Worm (Caenorhabditis elegans) whole organism, L4 larva: ENCODE results near the gene nrfl-1.

Experiments used
- F10B5.3 ChIP-seq: sonication (generic microtip); optimal IDR thresholded peaks from 2 replicates; lab custom pipeline; 2016; ENCODE audit warnings: mild to moderate bottlenecking, missing genetic modification characterization, missing compliant biosample characterization
- F26F4.8 ChIP-seq: fragments of 200-800 bp; sonication (Bioruptor generic); conservative IDR thresholded peaks from 2 replicates; pipeline ENCODE4 v1.3.6; 2022; ENCODE audit warnings: missing genetic modification characterization, missing compliant biosample characterization
- R02D3.7 ChIP-seq: fragments of 150-350 bp; sonication (generic microtip); optimal IDR thresholded peaks from 3 replicates; lab custom pipeline; 2014; ENCODE audit warnings: missing biosample characterization, missing genetic modification characterization
- T26A8.4 ChIP-seq: fragments of 200-800 bp; sonication (Bioruptor generic); IDR thresholded peaks from 2 replicates; pipeline ENCODE4 v1.3.6; 2022; ENCODE audit warnings: missing genetic modification characterization, missing compliant biosample characterization
- Y48G9A.11 ChIP-seq: fragments of 200-800 bp; sonication (Bioruptor generic); IDR thresholded peaks from 2 replicates; pipeline ENCODE4 v1.3.6; 2022; ENCODE audit warnings: missing genetic modification reagents, missing genetic modification characterization, missing compliant biosample characterization
- ZK337.2 ChIP-seq: fragments of 200-800 bp; sonication (Bioruptor generic); IDR thresholded peaks from 2 replicates; pipeline ENCODE4 v1.3.6; 2022; ENCODE audit warnings: missing genetic modification reagents, missing genetic modification characterization, missing compliant biosample characterization
- aha-1 ChIP-seq: fragments of 150-350 bp; peaks from one replicate; lab custom pipeline; 2014; ENCODE audit warnings: missing biosample characterization, missing genetic modification characterization
- arid-1 ChIP-seq: fragments of 200-800 bp; sonication (Bioruptor generic); conservative IDR thresholded peaks from 2 replicates; pipeline ENCODE4 v1.3.6; 2022; ENCODE audit warnings: missing genetic modification reagents, missing genetic modification characterization, missing compliant biosample characterization
- ceh-20 ChIP-seq: fragments of 200-800 bp; sonication (Bioruptor generic); IDR thresholded peaks from 2 replicates; pipeline ENCODE4 v1.3.6; 2022; ENCODE audit warnings: missing genetic modification reagents, missing genetic modification characterization, missing compliant biosample characterization
- ceh-28 ChIP-seq: fragments of 150-350 bp; optimal IDR thresholded peaks from 2 replicates; lab custom pipeline; 2014; ENCODE audit warnings: missing biosample characterization, missing genetic modification reagents, missing genetic modification characterization
- ces-1 ChIP-seq: fragments of 150-350 bp; sonication (generic microtip); optimal IDR thresholded peaks from 4 replicates; lab custom pipeline; 2014; ENCODE audit warnings: missing biosample characterization, missing genetic modification reagents, missing genetic modification characterization
- cey-2 ChIP-seq: sonication (generic microtip); optimal IDR thresholded peaks from 3 replicates; lab custom pipeline; 2017; ENCODE audit warnings: missing genetic modification characterization, mild to moderate bottlenecking, missing compliant biosample characterization, antibody characterized with exemption, borderline replicate concordance; ENCODE audit not compliant: insufficient read depth
- ctbp-1 ChIP-seq: fragments of 200-800 bp; sonication (Bioruptor generic); IDR thresholded peaks from 2 replicates; pipeline ENCODE4 v1.3.6; 2022; ENCODE audit warnings: missing genetic modification reagents, missing genetic modification characterization, missing compliant biosample characterization
- daf-12 ChIP-seq: fragments of 150-350 bp; optimal IDR thresholded peaks from 2 replicates; lab custom pipeline; 2014; ENCODE audit warnings: missing biosample characterization, missing genetic modification reagents, missing genetic modification characterization
- daf-19 ChIP-seq: fragments of 200-800 bp; sonication (Bioruptor generic); conservative IDR thresholded peaks from 2 replicates; pipeline ENCODE4 v1.3.6; 2022; ENCODE audit warnings: missing genetic modification characterization, missing compliant biosample characterization
- daf-8 ChIP-seq: fragments of 200-800 bp; sonication (Bioruptor generic); IDR thresholded peaks from 2 replicates; pipeline ENCODE4 v1.3.6; 2022; ENCODE audit warnings: missing genetic modification characterization, missing compliant biosample characterization
- dmd-9 ChIP-seq: fragments of 200-800 bp; sonication (Bioruptor generic); IDR thresholded peaks from 2 replicates; pipeline ENCODE4 v1.3.6; 2022; ENCODE audit warnings: missing genetic modification reagents, missing genetic modification characterization, missing compliant biosample characterization
- dpl-1 ChIP-seq: fragments of 150-350 bp; optimal IDR thresholded peaks from 2 replicates; lab custom pipeline; 2014; ENCODE audit warnings: missing biosample characterization, missing genetic modification reagents, missing genetic modification characterization
- fos-1 ChIP-seq: fragments of 150-350 bp; optimal IDR thresholded peaks from 2 replicates; lab custom pipeline; 2014; ENCODE audit warnings: missing biosample characterization, missing genetic modification characterization
- gei-8 ChIP-seq: fragments of 200-800 bp; sonication (Bioruptor generic); optimal IDR thresholded peaks from 2 replicates; lab custom pipeline; 2018; ENCODE audit warnings: mild to moderate bottlenecking, missing genetic modification characterization, missing compliant biosample characterization
- hlh-11 ChIP-seq: fragments of 200-800 bp; sonication (Bioruptor generic); optimal IDR thresholded peaks from 2 replicates; lab custom pipeline; 2018; ENCODE audit warnings: mild to moderate bottlenecking, missing genetic modification characterization, missing compliant biosample characterization
- lin-13 ChIP-seq: fragments of 150-350 bp; optimal IDR thresholded peaks from 2 replicates; lab custom pipeline; 2014; ENCODE audit warnings: missing biosample characterization, missing genetic modification reagents, missing genetic modification characterization
- lin-38 ChIP-seq: fragments of 200-800 bp; sonication (Bioruptor generic); IDR thresholded peaks from 2 replicates; pipeline ENCODE4 v1.3.6; 2022; ENCODE audit warnings: missing genetic modification reagents, missing genetic modification characterization, missing compliant biosample characterization
- lin-39 ChIP-seq: fragments of 150-350 bp; optimal IDR thresholded peaks from 2 replicates; lab custom pipeline; 2014; ENCODE audit warnings: missing biosample characterization, missing genetic modification reagents, missing genetic modification characterization
- lsy-2 ChIP-seq, 2 experiments: fragments of 150-350 bp in 1 of 2; sonication (generic microtip) in 1 of 2; optimal IDR thresholded peaks; 2 replicates each; lab custom pipeline; 2014 to 2017; ENCODE audit warnings: missing biosample characterization in 2 of 2, missing genetic modification characterization in 2 of 2
- mdl-1 ChIP-seq, 2 experiments: fragments of 150-350 bp in 1 of 2; sonication (generic microtip) in 1 of 2; optimal IDR thresholded peaks; 2 replicates each; lab custom pipeline; 2014 to 2017; ENCODE audit warnings: missing biosample characterization in 2 of 2, missing genetic modification characterization in 2 of 2
- mep-1 ChIP-seq: fragments of 150-350 bp; sonication (generic microtip); optimal IDR thresholded peaks from 3 replicates; lab custom pipeline; 2014; ENCODE audit warnings: missing biosample characterization, missing genetic modification characterization
- nhr-10 ChIP-seq: fragments of 150-350 bp; optimal IDR thresholded peaks from 2 replicates; lab custom pipeline; 2014; ENCODE audit warnings: missing biosample characterization, missing genetic modification characterization
- nhr-11 ChIP-seq: fragments of 150-350 bp; optimal IDR thresholded peaks from 2 replicates; lab custom pipeline; 2014; ENCODE audit warnings: missing biosample characterization, missing genetic modification characterization
- nhr-6 ChIP-seq: fragments of 150-350 bp; optimal IDR thresholded peaks from 2 replicates; lab custom pipeline; 2014; ENCODE audit warnings: missing biosample characterization, missing genetic modification characterization
- pha-4 ChIP-seq, 2 experiments: fragments of 150-350 bp in 1 of 2; fragments of 200-800 bp in 1 of 2; sonication (Bioruptor generic) in 1 of 2; IDR thresholded peaks in 1 of 2; optimal IDR thresholded peaks in 1 of 2; 2 replicates each; pipeline versions ENCODE4 v1.3.6 to Lab custom; 2014 to 2022; ENCODE audit warnings: missing genetic modification characterization in 2 of 2, missing genetic modification reagents in 2 of 2, missing biosample characterization in 1 of 2, missing compliant biosample characterization in 1 of 2
- pqm-1 ChIP-seq: sonication (generic microtip); optimal IDR thresholded peaks from 2 replicates; lab custom pipeline; 2017; ENCODE audit warnings: missing biosample characterization, missing genetic modification characterization
- rbr-2 ChIP-seq: sonication (generic microtip); optimal IDR thresholded peaks from 2 replicates; lab custom pipeline; 2016; ENCODE audit warnings: missing genotype, missing genetic modification characterization, missing compliant biosample characterization
- saeg-2 ChIP-seq: fragments of 200-800 bp; sonication (Bioruptor generic); IDR thresholded peaks from 2 replicates; pipeline ENCODE4 v1.3.6; 2022; ENCODE audit warnings: missing genetic modification reagents, missing genetic modification characterization, missing compliant biosample characterization
- snpc-4 ChIP-seq: fragments of 150-350 bp; optimal IDR thresholded peaks from 2 replicates; lab custom pipeline; 2014; ENCODE audit warnings: missing biosample characterization, missing genetic modification characterization
- spr-1 ChIP-seq: sonication (generic microtip); optimal IDR thresholded peaks from 2 replicates; lab custom pipeline; 2016; ENCODE audit warnings: mild to moderate bottlenecking, missing genetic modification characterization, missing compliant biosample characterization
- unc-39 ChIP-seq: sonication (generic microtip); optimal IDR thresholded peaks from 2 replicates; lab custom pipeline; 2017; ENCODE audit warnings: missing biosample characterization, missing genetic modification characterization
- unc-62 ChIP-seq, 3 experiments: fragments of 150-350 bp in 1 of 3; sonication (generic microtip); optimal IDR thresholded peaks in 2 of 3; peaks in 1 of 3; 1 replicate in 1 of 3; 2 replicates in 2 of 3; lab custom pipeline; 2014 to 2017; ENCODE audit warnings: missing biosample characterization in 3 of 3, missing genetic modification characterization in 3 of 3, missing genetic modification reagents in 3 of 3, missing genotype in 1 of 3
- vab-7 ChIP-seq: fragments of 200-800 bp; sonication (Bioruptor generic); IDR thresholded peaks from 2 replicates; pipeline ENCODE4 v1.3.6; 2022; ENCODE audit warnings: missing genetic modification reagents, missing genetic modification characterization, missing compliant biosample characterization
- zfp-2 ChIP-seq: sonication (generic microtip); optimal IDR thresholded peaks from 2 replicates; lab custom pipeline; 2016; ENCODE audit warnings: mild to moderate bottlenecking, missing genetic modification characterization, missing compliant biosample characterization
- zip-2 ChIP-seq: fragments of 150-350 bp; optimal IDR thresholded peaks from 2 replicates; lab custom pipeline; 2014; ENCODE audit warnings: missing biosample characterization, missing genetic modification characterization
- ztf-11 ChIP-seq: fragments of 150-350 bp; optimal IDR thresholded peaks from 2 replicates; lab custom pipeline; 2014; ENCODE audit warnings: missing biosample characterization, missing genetic modification characterization
- ztf-7 ChIP-seq: fragments of 150-350 bp; optimal IDR thresholded peaks from 2 replicates; lab custom pipeline; 2014; ENCODE audit warnings: missing biosample characterization, missing genetic modification characterization

Gene nrfl-1

ce11 chrIV:9098942-9099341 lies 19.9 kb upstream of the nrfl-1 start, which contains the start of gene gldi-10:
TSS of gene gldi-10 (plus strand) at chrIV:9099242.
- TF ChIP-seq pqm-1 (no peak), aha-1 (tag; lab: Kevin White, UChicago) (peak; percentile 16)

- TF ChIP-seq ces-1 (GFP tag; lab: Kevin White, UChicago) (no peak), snpc-4 (tag; lab: Kevin White, UChicago) (no peak), unc-62 (GFP tag; optimal IDR thresholded peaks at IDR 0.05 in 1 of 2; lab: Kevin White, UChicago) (peak in 1 of 2 experiments; percentile 99), unc-62 (tag; optimal IDR thresholded peaks at IDR 0.05; lab: Kevin White, UChicago) (no peak), daf-12 (tag; lab: Kevin White, UChicago) (no peak), mdl-1 (tag; optimal IDR thresholded peaks at IDR 0.05; lab: Kevin White, UChicago) (no peak), R02D3.7 (tag; lab: Kevin White, UChicago) (no peak), lin-39 (tag; lab: Kevin White, UChicago) (no peak)
- TF ChIP-seq, all 104 proteins: peak for 1
Observed at ce11 chrIV:9100835-9101234, 18.1 kb upstream of the nrfl-1 start.

ce11 chrIV:9104071-9105016 lies 14.5 kb upstream of the nrfl-1 start, which contains the start of the genes C01F6.14 and fem-3:
TSS of gene C01F6.14 (minus strand) at chrIV:9104121.
TSS of gene fem-3 (plus strand) at chrIV:9104966.
- TF ChIP-seq ceh-28 (tag; lab: Kevin White, UChicago) (no peak), dpl-1 (GFP tag; lab: Kevin White, UChicago) (peak; percentile 53), F26F4.8 (GFP tag; lab: Robert Waterston, UW) (no peak), ceh-20 (no peak), pha-4 (GFP tag; IDR thresholded peaks at IDR 0.05; lab: Robert Waterston, UW) (no peak), pha-4 (tag; optimal IDR thresholded peaks at IDR 0.05; lab: Kevin White, UChicago) (no peak), T26A8.4 (GFP tag; lab: Robert Waterston, UW) (no peak), arid-1 (GFP tag; lab: Robert Waterston, UW) (no peak), fos-1 (tag; lab: Kevin White, UChicago) (no peak), lin-38 (peak; percentile 56), lsy-2 (tag; optimal IDR thresholded peaks at IDR 0.05; lab: Kevin White, UChicago) (peak in 1 of 2 experiments; percentile 42), rbr-2 (tag; lab: Kevin White, UChicago) (no peak), zfp-2 (tag; lab: Kevin White, UChicago) (no peak)

- TF ChIP-seq ZK337.2 (GFP tag; lab: Robert Waterston, UW) (no peak), daf-8 (no peak), pqm-1 (peak; percentile 22), mdl-1 (tag; optimal IDR thresholded peaks at IDR 0.05; lab: Kevin White, UChicago) (no peak), ztf-11 (tag; lab: Kevin White, UChicago) (no peak), nhr-10 (tag; lab: Kevin White, UChicago) (no peak), ces-1 (GFP tag; lab: Kevin White, UChicago) (no peak), spr-1 (tag; lab: Kevin White, UChicago) (no peak), ctbp-1 (GFP tag; lab: Robert Waterston, UW) (no peak), nhr-11 (tag; lab: Kevin White, UChicago) (no peak), vab-7 (GFP tag; lab: Robert Waterston, UW) (no peak), mep-1 (tag; lab: Kevin White, UChicago) (peak; percentile 60), zfp-2 (tag; lab: Kevin White, UChicago) (no peak), dmd-9 (GFP tag; lab: Robert Waterston, UW) (no peak), F10B5.3 (no peak), rbr-2 (tag; lab: Kevin White, UChicago) (peak; percentile 35), Y48G9A.11 (no peak), lin-13 (no peak), daf-19 (GFP tag; lab: Robert Waterston, UW) (no peak), fos-1 (tag; lab: Kevin White, UChicago) (no peak), saeg-2 (no peak), unc-39 (no peak), gei-8 (no peak), cey-2 (tag; lab: Kevin White, UChicago) (no peak), nhr-6 (tag; lab: Kevin White, UChicago) (peak; percentile 62), hlh-11 (tag; lab: Kevin White, UChicago) (no peak), zip-2 (no peak), ztf-7 (tag; lab: Kevin White, UChicago) (no peak)
Observed at ce11 chrIV:9107464-9107863, 11.4 kb upstream of the nrfl-1 start.
